Worm (Caenorhabditis elegans): ENCODE results near the gene T23D5.8.
A peak's percentile ranks its signal among the peaks of the same experiment; 100 is the strongest.

Gene T23D5.8

ce11 chrV:15730459-15730858, 17.8 kb downstream of the T23D5.8 start, which contains the start of gene Y6E2A.10:
TSS of gene Y6E2A.10 (minus strand) at chrV:15730559.
- no peak for TF ChIP-seq R02D3.7 (tag; optimal IDR thresholded peaks at IDR 0.05)

- no peak for TF ChIP-seq ceh-9 (tag; optimal IDR thresholded peaks at IDR 0.05)
These were observed 21.6 kb downstream of the T23D5.8 start, which contains the start of the genes irld-57 and sfxn-1.3 for ce11 chrV:15726610-15727009. TSS of gene irld-57 (minus strand) at chrV:15726710. TSS of gene sfxn-1.3 (plus strand) at chrV:15726841.

ce11 chrV:15721888-15722287, 26.4 kb downstream of the T23D5.8 start, which contains the start of gene srh-140:
TSS of gene srh-140 (plus strand) at chrV:15722188.
- TF ChIP-seq elt-1 (tag; optimal IDR thresholded peaks at IDR 0.05) = no peak
- TF ChIP-seq R02D3.7 (tag; optimal IDR thresholded peaks at IDR 0.05) = no peak
- no peak for TF ChIP-seq sea-2 (GFP tag; optimal IDR thresholded peaks at IDR 0.05)
- TF ChIP-seq lin-15B (tag; optimal IDR thresholded peaks at IDR 0.05) = no peak
- no peak for TF ChIP-seq egl-27 (tag; optimal IDR thresholded peaks at IDR 0.05)
- TF ChIP-seq lsy-12 (tag; optimal IDR thresholded peaks at IDR 0.05) = no peak

ce11 chrV:15721431-15721830, 26.8 kb downstream of the T23D5.8 start:
- TF ChIP-seq R02D3.7 (tag; optimal IDR thresholded peaks at IDR 0.05) (no peak), nhr-23 (tag; optimal IDR thresholded peaks at IDR 0.05) (no peak), ztf-4 (tag; optimal IDR thresholded peaks at IDR 0.05) (no peak), pqm-1 (tag; optimal IDR thresholded peaks at IDR 0.05) (no peak), nhr-67 (tag; optimal IDR thresholded peaks at IDR 0.05) (no peak), nhr-25 (tag; optimal IDR thresholded peaks at IDR 0.05) (no peak), unc-62 (GFP tag; optimal IDR thresholded peaks at IDR 0.05) (no peak), fkh-2 (tag; optimal IDR thresholded peaks at IDR 0.05) (no peak), nhr-76 (tag; optimal IDR thresholded peaks at IDR 0.05) (no peak), nhr-237 (tag; optimal IDR thresholded peaks at IDR 0.05) (no peak), ceh-9 (tag; optimal IDR thresholded peaks at IDR 0.05) (no peak), hmg-11 (tag; optimal IDR thresholded peaks at IDR 0.05) (no peak), unc-39 (tag; optimal IDR thresholded peaks at IDR 0.05) (no peak), daf-12 (tag; optimal IDR thresholded peaks at IDR 0.05) (no peak), aly-2 (tag; optimal IDR thresholded peaks at IDR 0.05) (no peak), snpc-4 (tag; optimal IDR thresholded peaks at IDR 0.05) (no peak), nfya-1 (tag; optimal IDR thresholded peaks at IDR 0.05; ENCODE audit: insufficient read depth) (no peak), mdl-1 (tag; optimal IDR thresholded peaks at IDR 0.05) (no peak), nhr-77 (tag; optimal IDR thresholded peaks at IDR 0.05) (no peak), elt-3 (tag; optimal IDR thresholded peaks at IDR 0.05) (no peak)

ce11 chrV:15719570-15719969, 28.7 kb downstream of the T23D5.8 start, which contains the start of gene Y6E2A.7:
TSS of gene Y6E2A.7 (plus strand) at chrV:15719870.
- TF ChIP-seq R02D3.7 (tag; optimal IDR thresholded peaks at IDR 0.05) = no peak
- TF ChIP-seq tbx-2 (tag; optimal IDR thresholded peaks at IDR 0.05) = no peak
- TF ChIP-seq ceh-9 (tag; optimal IDR thresholded peaks at IDR 0.05) = no peak
- TF ChIP-seq ZK546.5 (tag; optimal IDR thresholded peaks at IDR 0.05) = no peak

ce11 chrV:15718562-15718961, 29.7 kb downstream of the T23D5.8 start, which contains the start of gene Y6E2A.5:
TSS of gene Y6E2A.5 (minus strand) at chrV:15718662.
- TF ChIP-seq unc-62 (GFP tag; optimal IDR thresholded peaks at IDR 0.05) (no peak), pqm-1 (tag; optimal IDR thresholded peaks at IDR 0.05) (peak; percentile 1)

- TF ChIP-seq nhr-23 (tag; optimal IDR thresholded peaks at IDR 0.05) (no peak), snpc-4 (tag; optimal IDR thresholded peaks at IDR 0.05) (no peak), nhr-28 (tag; optimal IDR thresholded peaks at IDR 0.05) (no peak), jun-1 (tag; optimal IDR thresholded peaks at IDR 0.05) (no peak), egl-5 (tag; optimal IDR thresholded peaks at IDR 0.05) (no peak)
These were observed 31.6 kb downstream of the T23D5.8 start, which contains the start of gene Y6E2A.4 for ce11 chrV:15716679-15717078. TSS of gene Y6E2A.4 (minus strand) at chrV:15716779.

Data from whole organism, L3 larva.